Worm (Caenorhabditis elegans): ENCODE data around the gene T05A12.3.

ce11 chrIV:6909863-6910733, 22.6 kb upstream of the T05A12.3 start, which contains the start of the genes rpn-1 and ribo-1:
- TF ChIP-seq hlh-30 (tag; optimal IDR thresholded peaks at IDR 0.05; ENCODE audit: insufficient read depth) = no peak
- no peak for TF ChIP-seq nfya-1 (tag; optimal IDR thresholded peaks at IDR 0.05)
- no peak for TF ChIP-seq ceh-31 (tag; optimal IDR thresholded peaks at IDR 0.05)
- no peak for TF ChIP-seq lin-11 (tag; optimal IDR thresholded peaks at IDR 0.05)
- TF ChIP-seq ama-1 (optimal IDR thresholded peaks at IDR 0.05) = no peak
- TF ChIP-seq pha-4 (tag; optimal IDR thresholded peaks at IDR 0.05) = no peak
- no peak for TF ChIP-seq che-1 (tag; optimal IDR thresholded peaks at IDR 0.05)
- TF ChIP-seq lim-6 (tag; optimal IDR thresholded peaks at IDR 0.05) = no peak
- TF ChIP-seq ttx-3 (tag; optimal IDR thresholded peaks at IDR 0.05) = no peak
- no peak for TF ChIP-seq nhr-11 (tag; optimal IDR thresholded peaks at IDR 0.05)
- TF ChIP-seq hlh-8 (tag; optimal IDR thresholded peaks at IDR 0.05) = no peak
- no peak for TF ChIP-seq F13H6.1 (tag; optimal IDR thresholded peaks at IDR 0.05)

Measured in whole organism, late embryonic.